Fruit fly (Drosophila melanogaster): ENCODE results near the gene gpp.
A peak's percentile ranks its signal among the peaks of the same experiment; 100 is the strongest.

dm6 chr3R:6407544-6407943 is 889 bp downstream of the gpp start:
- TF ChIP-seq CrebA (GFP tag; optimal IDR thresholded peaks at IDR 0.05; ENCODE audit: borderline replicate concordance) (peak; percentile 42), sv (GFP tag; optimal IDR thresholded peaks at IDR 0.05) (no peak), OdsH (GFP tag; optimal IDR thresholded peaks at IDR 0.05) (no peak), CG32264 (GFP tag; optimal IDR thresholded peaks at IDR 0.05) (no peak), Dif (GFP tag; optimal IDR thresholded peaks at IDR 0.05; ENCODE audit: partially characterized antibody) (peak; percentile 61), HLH106 (tag; optimal IDR thresholded peaks at IDR 0.05) (no peak), Myc (optimal IDR thresholded peaks at IDR 0.05) (no peak), Hnf4 (GFP tag; optimal IDR thresholded peaks at IDR 0.05) (no peak), Abd-B (GFP tag; optimal IDR thresholded peaks at IDR 0.05) (no peak), Dfd (GFP tag; optimal IDR thresholded peaks at IDR 0.05) (no peak), lola (GFP tag; optimal IDR thresholded peaks at IDR 0.05) (no peak), GATAd (GFP tag; optimal IDR thresholded peaks at IDR 0.05) (no peak), pan (optimal IDR thresholded peaks at IDR 0.05) (no peak), fru (GFP tag; optimal IDR thresholded peaks at IDR 0.05) (no peak)

All from whole organism, wandering third instar larva.